Worm (Caenorhabditis elegans) whole organism, young adult: ENCODE data around the gene Y45F10D.2.

Experiments
- B0019.2 ChIP-seq: fragments of 200-800 bp; sonication (Bioruptor generic); conservative IDR thresholded peaks from 2 replicates; pipeline ENCODE4 v1.3.6; 2022; ENCODE audit warnings: missing genetic modification reagents, missing genetic modification characterization, missing compliant biosample characterization
- B0035.1 ChIP-seq: sonication (generic microtip); optimal IDR thresholded peaks from 2 replicates; lab custom pipeline; 2016; ENCODE audit warnings: missing genetic modification characterization, mild to moderate bottlenecking, missing compliant biosample characterization, missing genotype, missing genetic modification reagents
- B0336.3 ChIP-seq: fragments of 200-800 bp; sonication (Bioruptor generic); IDR thresholded peaks from 2 replicates; pipeline ENCODE4 v1.3.6; 2022; ENCODE audit warnings: missing genetic modification characterization, missing compliant biosample characterization
- C06A6.2 ChIP-seq: fragments of 200-800 bp; sonication (Bioruptor generic); conservative IDR thresholded peaks from 2 replicates; pipeline ENCODE4 v1.3.6; 2022; ENCODE audit warnings: missing genetic modification characterization, missing compliant biosample characterization
- D2030.7 ChIP-seq: fragments of 200-800 bp; sonication (Bioruptor generic); IDR thresholded peaks from 2 replicates; pipeline ENCODE4 v1.3.6; 2022; ENCODE audit warnings: missing genetic modification reagents, missing genetic modification characterization, missing compliant biosample characterization
- F33H1.4 ChIP-seq: fragments of 200-800 bp; sonication (Bioruptor generic); IDR thresholded peaks from 2 replicates; pipeline ENCODE4 v1.3.6; 2022; ENCODE audit warnings: missing genetic modification reagents, missing genetic modification characterization, missing compliant biosample characterization
- F39B2.1 ChIP-seq: fragments of 200-800 bp; sonication (Bioruptor generic); IDR thresholded peaks from 2 replicates; pipeline ENCODE4 v1.3.6; 2022; ENCODE audit warnings: missing genetic modification reagents, missing genetic modification characterization, missing compliant biosample characterization
- F49E8.2 ChIP-seq: sonication (generic microtip); optimal IDR thresholded peaks from 3 replicates; lab custom pipeline; 2017; ENCODE audit warnings: missing genetic modification characterization, mild to moderate bottlenecking, missing compliant biosample characterization, antibody characterized with exemption, moderate library complexity; ENCODE audit not compliant: insufficient read depth
- F55B11.4 ChIP-seq: sonication (generic microtip); optimal IDR thresholded peaks from 2 replicates; lab custom pipeline; 2016; ENCODE audit warnings: missing compliant biosample characterization, missing genetic modification characterization, borderline replicate concordance; ENCODE audit not compliant: insufficient read depth
- K12H6.12 ChIP-seq: fragments of 200-800 bp; sonication (Bioruptor generic); optimal IDR thresholded peaks from 2 replicates; lab custom pipeline; 2018; ENCODE audit warnings: mild to moderate bottlenecking, missing genetic modification characterization, missing compliant biosample characterization
- T26A5.8 ChIP-seq: sonication (generic microtip); optimal IDR thresholded peaks from 2 replicates; lab custom pipeline; 2016; ENCODE audit warnings: missing genetic modification characterization, missing compliant biosample characterization
- Y67H2A.10 ChIP-seq: fragments of 200-800 bp; sonication (Bioruptor generic); conservative IDR thresholded peaks from 2 replicates; pipeline ENCODE4 v1.3.6; 2022; ENCODE audit warnings: missing genetic modification reagents, missing genetic modification characterization, missing compliant biosample characterization
- Y95B8A.8 ChIP-seq: fragments of 200-800 bp; sonication (Bioruptor generic); IDR thresholded peaks from 2 replicates; pipeline ENCODE4 v1.3.6; 2022; ENCODE audit warnings: missing genetic modification reagents, missing genetic modification characterization, missing compliant biosample characterization
- ZK185.1 ChIP-seq: sonication (generic microtip); optimal IDR thresholded peaks from 2 replicates; lab custom pipeline; 2016; ENCODE audit warnings: mild to moderate bottlenecking, missing genetic modification characterization, missing compliant biosample characterization; ENCODE audit not compliant: poor library complexity, severe bottlenecking
- ama-1 ChIP-seq, 3 experiments: fragments of 150-350 bp in 1 of 3; sonication (generic microtip) in 2 of 3; optimal IDR thresholded peaks; 2 replicates each; lab custom pipeline; 2014 to 2018; ENCODE audit warnings: missing biosample characterization in 2 of 3, missing genetic modification characterization in 2 of 3, missing genetic modification reagents in 2 of 3
- aptf-3 ChIP-seq: fragments of 200-800 bp; sonication (Bioruptor generic); IDR thresholded peaks from 2 replicates; pipeline ENCODE4 v1.3.6; 2022; ENCODE audit warnings: missing genetic modification characterization, missing compliant biosample characterization
- atf-7 ChIP-seq: sonication (generic microtip); optimal IDR thresholded peaks from 2 replicates; lab custom pipeline; 2017; ENCODE audit warnings: mild to moderate bottlenecking, missing genetic modification characterization, missing compliant biosample characterization
- attf-6 ChIP-seq: fragments of 200-800 bp; sonication (Bioruptor generic); IDR thresholded peaks from 2 replicates; pipeline ENCODE4 v1.3.6; 2022; ENCODE audit warnings: missing genetic modification reagents, missing genetic modification characterization, missing compliant biosample characterization
- bed-2 ChIP-seq: fragments of 200-800 bp; sonication (Bioruptor generic); IDR thresholded peaks from 2 replicates; pipeline ENCODE4 v1.3.6; 2022; ENCODE audit warnings: missing genetic modification reagents, missing genetic modification characterization, missing compliant biosample characterization
- cebp-1 ChIP-seq, 2 experiments: fragments of 200-800 bp in 1 of 2; sonication (Bioruptor generic) in 1 of 2; sonication (generic microtip) in 1 of 2; IDR thresholded peaks in 1 of 2; optimal IDR thresholded peaks in 1 of 2; 2 replicates each; pipeline versions ENCODE4 v1.3.6 to Lab custom; 2017 to 2022; ENCODE audit warnings: missing compliant biosample characterization in 2 of 2, missing genetic modification characterization in 2 of 2, mild to moderate bottlenecking in 1 of 2, missing genetic modification reagents in 1 of 2, moderate library complexity in 1 of 2
- cebp-2 ChIP-seq: fragments of 200-800 bp; sonication (Bioruptor generic); IDR thresholded peaks from 2 replicates; pipeline ENCODE4 v1.3.6; 2022; ENCODE audit warnings: missing genetic modification characterization, missing compliant biosample characterization
- ceh-40 ChIP-seq: fragments of 200-800 bp; sonication (Bioruptor generic); IDR thresholded peaks from 2 replicates; pipeline ENCODE4 v1.3.6; 2022; ENCODE audit warnings: missing genetic modification characterization, missing compliant biosample characterization
- ceh-91 ChIP-seq: fragments of 200-800 bp; sonication (Bioruptor generic); IDR thresholded peaks from 2 replicates; pipeline ENCODE4 v1.3.6; 2022; ENCODE audit warnings: missing genetic modification reagents, missing genetic modification characterization, missing compliant biosample characterization
- him-1 ChIP-seq: sonication (generic microtip); optimal IDR thresholded peaks from 2 replicates; lab custom pipeline; 2016; ENCODE audit warnings: missing genotype, missing genetic modification reagents, missing genetic modification characterization, missing compliant biosample characterization
- hsf-1 ChIP-seq: fragments of 200-800 bp; sonication (Bioruptor generic); IDR thresholded peaks from 2 replicates; pipeline ENCODE4 v1.3.6; 2022; ENCODE audit warnings: missing genetic modification reagents, missing genetic modification characterization, missing compliant biosample characterization
- lag-1 ChIP-seq: fragments of 200-800 bp; sonication (Bioruptor generic); IDR thresholded peaks from 2 replicates; pipeline ENCODE4 v1.3.6; 2022; ENCODE audit warnings: missing genetic modification reagents, missing genetic modification characterization, missing compliant biosample characterization
- lin-35 ChIP-seq, 3 experiments: fragments of 150-350 bp in 2 of 3; sonication (generic microtip) in 1 of 3; optimal IDR thresholded peaks; 2 replicates each; lab custom pipeline; 2014 to 2018; ENCODE audit warnings: missing biosample characterization in 3 of 3, missing genetic modification characterization in 3 of 3, missing genetic modification reagents in 3 of 3
- lsy-27 ChIP-seq: sonication (generic microtip); optimal IDR thresholded peaks from 2 replicates; lab custom pipeline; 2017; ENCODE audit warnings: missing genetic modification characterization, mild to moderate bottlenecking, missing compliant biosample characterization, antibody characterized with exemption, missing genotype, borderline replicate concordance; ENCODE audit not compliant: insufficient read depth
- madf-6 ChIP-seq: fragments of 200-800 bp; sonication (Bioruptor generic); IDR thresholded peaks from 2 replicates; pipeline ENCODE4 v1.3.6; 2022; ENCODE audit warnings: missing genetic modification reagents, missing genetic modification characterization, missing compliant biosample characterization
- mel-28 ChIP-seq: sonication (generic microtip); optimal IDR thresholded peaks from 2 replicates; lab custom pipeline; 2016; ENCODE audit warnings: borderline replicate concordance, mild to moderate bottlenecking, missing genetic modification characterization, missing compliant biosample characterization
- nhr-120 ChIP-seq: fragments of 200-800 bp; sonication (Bioruptor generic); IDR thresholded peaks from 2 replicates; pipeline ENCODE4 v1.3.6; 2022; ENCODE audit warnings: missing genetic modification characterization, missing compliant biosample characterization
- nhr-179 ChIP-seq: sonication (generic microtip); optimal IDR thresholded peaks from 2 replicates; lab custom pipeline; 2016; ENCODE audit warnings: mild to moderate bottlenecking, missing genetic modification characterization, missing compliant biosample characterization
- nhr-27 ChIP-seq: fragments of 200-800 bp; sonication (Bioruptor generic); optimal IDR thresholded peaks from 2 replicates; lab custom pipeline; 2018; ENCODE audit warnings: mild to moderate bottlenecking, missing genetic modification characterization, moderate library complexity, missing compliant biosample characterization
- pha-4 ChIP-seq: fragments of 150-350 bp; sonication (generic microtip); optimal IDR thresholded peaks from 2 replicates; lab custom pipeline; 2014; ENCODE audit warnings: missing biosample characterization, missing genetic modification reagents, missing genetic modification characterization
- rcor-1 ChIP-seq: fragments of 200-800 bp; sonication (Bioruptor generic); IDR thresholded peaks from 2 replicates; pipeline ENCODE4 v1.3.6; 2022; ENCODE audit warnings: missing genetic modification reagents, missing genetic modification characterization, missing compliant biosample characterization
- repo-1 ChIP-seq: sonication (generic microtip); optimal IDR thresholded peaks from 2 replicates; lab custom pipeline; 2017; ENCODE audit warnings: mild to moderate bottlenecking, missing genetic modification characterization, missing compliant biosample characterization
- snpc-1.3 ChIP-seq: sonication (generic microtip); optimal IDR thresholded peaks from 2 replicates; lab custom pipeline; 2017; ENCODE audit warnings: missing genetic modification characterization, mild to moderate bottlenecking, missing compliant biosample characterization, antibody characterized with exemption, moderate library complexity, missing genotype, missing genetic modification reagents; ENCODE audit not compliant: insufficient read depth
- snpc-4 ChIP-seq, 5 experiments: fragments of 150-350 bp in 1 of 5; sonication (generic microtip) in 4 of 5; optimal IDR thresholded peaks; 2 replicates each; lab custom pipeline; 2014 to 2018; ENCODE audit warnings: missing genetic modification characterization in 5 of 5, missing biosample characterization in 3 of 5, antibody characterized with exemption in 2 of 5, mild to moderate bottlenecking in 2 of 5, missing compliant biosample characterization in 2 of 5, missing genotype in 2 of 5, moderate library complexity in 2 of 5, missing genetic modification reagents in 1 of 5
- sptf-2 ChIP-seq: fragments of 200-800 bp; sonication (Bioruptor generic); optimal IDR thresholded peaks from 2 replicates; lab custom pipeline; 2018; ENCODE audit warnings: mild to moderate bottlenecking, missing genetic modification characterization, missing compliant biosample characterization
- tbp1 ChIP-seq: fragments of 200-800 bp; sonication (Bioruptor generic); optimal IDR thresholded peaks from 2 replicates; lab custom pipeline; 2018; ENCODE audit warnings: mild to moderate bottlenecking, missing genetic modification characterization, missing compliant biosample characterization
- xnd-1 ChIP-seq: sonication (generic microtip); optimal IDR thresholded peaks from 2 replicates; lab custom pipeline; 2016; ENCODE audit warnings: missing genotype, missing genetic modification reagents, missing genetic modification characterization, missing compliant biosample characterization
- zfh-2 ChIP-seq: fragments of 200-800 bp; sonication (Bioruptor generic); conservative IDR thresholded peaks from 2 replicates; pipeline ENCODE4 v1.3.6; 2022; ENCODE audit warnings: missing genetic modification reagents, missing genetic modification characterization, missing compliant biosample characterization
- ztf-25 ChIP-seq: fragments of 200-800 bp; sonication (Bioruptor generic); IDR thresholded peaks from 2 replicates; pipeline ENCODE4 v1.3.6; 2022; ENCODE audit warnings: missing genetic modification reagents, missing genetic modification characterization, missing compliant biosample characterization
- ztf-3 ChIP-seq: fragments of 200-800 bp; sonication (Bioruptor generic); optimal IDR thresholded peaks from 2 replicates; lab custom pipeline; 2018; ENCODE audit warnings: mild to moderate bottlenecking, missing genetic modification characterization, missing compliant biosample characterization

The Y45F10D.2 gene

DNA sequence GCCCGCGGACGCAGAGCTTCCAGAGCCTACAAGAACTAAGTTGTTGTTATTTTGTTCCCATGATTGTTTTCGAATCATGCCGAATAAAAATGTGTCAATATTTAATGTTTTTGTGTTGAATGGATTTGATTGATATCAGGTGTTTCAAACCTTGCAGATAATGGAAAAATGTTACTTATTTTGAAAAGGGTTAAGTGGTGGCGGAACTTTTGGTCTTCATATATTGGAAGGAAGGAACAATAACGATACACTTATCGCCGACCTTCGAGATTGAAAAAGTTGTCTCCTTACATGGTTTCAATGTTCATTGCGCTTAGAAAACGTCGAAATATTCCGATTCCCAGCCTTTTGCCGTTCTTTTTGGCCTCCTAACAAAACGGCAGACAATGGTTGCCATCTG is 4.2 kb upstream of the Y45F10D.2 start, which contains the start of gene gly-10 (continued):
- TF ChIP-seq madf-6 (GFP tag; lab: Robert Waterston, UW): peak; percentile 50
- TF ChIP-seq him-1 (tag; lab: Kevin White, UChicago): no peak
- TF ChIP-seq zfh-2: 0 out of 2 replicates have a peak, but pooled peaks have one; percentile 27
- TF ChIP-seq bed-2: no peak
- TF ChIP-seq Y67H2A.10 (GFP tag; lab: Robert Waterston, UW): no peak
- no peak for TF ChIP-seq C06A6.2 (GFP tag; lab: Robert Waterston, UW)
- peak; percentile 6; the same call in 1 of the 2 replicates for TF ChIP-seq rcor-1 (GFP tag; lab: Robert Waterston, UW)
- TF ChIP-seq Y95B8A.8 (GFP tag; lab: Robert Waterston, UW): no peak
- peak; percentile 36; the same call in 1 of the 2 replicates for TF ChIP-seq cebp-2
- TF ChIP-seq F55B11.4 (tag; lab: Kevin White, UChicago): no peak
- TF ChIP-seq hsf-1 (GFP tag; lab: Robert Waterston, UW): no peak
- no peak for TF ChIP-seq nhr-120 (GFP tag; lab: Robert Waterston, UW)
- no peak for TF ChIP-seq sptf-2 (GFP tag; lab: Kevin White, UChicago)
- peak; percentile 76; the same call in 1 of the 2 replicates for TF ChIP-seq attf-6 (GFP tag; lab: Robert Waterston, UW)
- TF ChIP-seq lag-1 (GFP tag; lab: Robert Waterston, UW): no peak
- no peak for TF ChIP-seq ceh-91
- no peak for TF ChIP-seq F49E8.2 (tag; lab: Kevin White, UChicago)
- no peak for TF ChIP-seq K12H6.12 (tag; lab: Kevin White, UChicago)
- no peak for TF ChIP-seq mel-28 (tag; lab: Kevin White, UChicago)
- TF ChIP-seq B0019.2 (GFP tag; lab: Robert Waterston, UW): no peak

- no peak for TF ChIP-seq B0035.1 (tag; lab: Kevin White, UChicago)
- TF ChIP-seq D2030.7: peak; percentile 34; the same call in 1 of the 2 replicates
- no peak for TF ChIP-seq ztf-3 (GFP tag; lab: Kevin White, UChicago)
- TF ChIP-seq K12H6.12 (tag; lab: Kevin White, UChicago): no peak
- no peak for TF ChIP-seq nhr-179
- TF ChIP-seq nhr-27 (tag; lab: Kevin White, UChicago): no peak
- no peak for TF ChIP-seq ama-1 (optimal IDR thresholded peaks at IDR 0.05; lab: Kevin White, UChicago)
- no peak for TF ChIP-seq ama-1 (GFP tag; optimal IDR thresholded peaks at IDR 0.05; lab: Kevin White, UChicago)
- no peak for TF ChIP-seq pha-4 (tag; lab: Kevin White, UChicago)
- peak in 1 of 3 experiments; percentile 38 for TF ChIP-seq lin-35 (GFP tag; optimal IDR thresholded peaks at IDR 0.05; lab: Kevin White, UChicago)
- TF ChIP-seq lsy-27 (tag; lab: Kevin White, UChicago): no peak
- no peak for TF ChIP-seq cebp-1 (GFP tag; IDR thresholded peaks at IDR 0.05; lab: Robert Waterston, UW)
- no peak for TF ChIP-seq cebp-1 (tag; optimal IDR thresholded peaks at IDR 0.05; lab: Kevin White, UChicago)
- peak; percentile 89 for TF ChIP-seq F33H1.4
- no peak for TF ChIP-seq repo-1
- peak; percentile 44 for TF ChIP-seq tbp1
- no peak for TF ChIP-seq atf-7 (tag; lab: Kevin White, UChicago)
- no peak for TF ChIP-seq rcor-1 (GFP tag; lab: Robert Waterston, UW)
- no peak for TF ChIP-seq mel-28 (tag; lab: Kevin White, UChicago)
- TF ChIP-seq ceh-40 (GFP tag; lab: Robert Waterston, UW): no peak
- no peak for TF ChIP-seq T26A5.8
- TF ChIP-seq attf-6 (GFP tag; lab: Robert Waterston, UW): no peak
- TF ChIP-seq snpc-4 (GFP tag; optimal IDR thresholded peaks at IDR 0.05; lab: Kevin White, UChicago): peak; percentile 64
- TF ChIP-seq snpc-4 (tag; optimal IDR thresholded peaks at IDR 0.05; lab: Kevin White, UChicago): peak in 3 of 4 experiments; percentile 83 to 92 (median 84)
- no peak for TF ChIP-seq B0336.3
- TF ChIP-seq aptf-3 (GFP tag; lab: Robert Waterston, UW): no peak
- peak; percentile 16 for TF ChIP-seq ZK185.1 (tag; lab: Kevin White, UChicago)
- no peak for TF ChIP-seq ztf-25 (GFP tag; lab: Robert Waterston, UW)
- no peak for TF ChIP-seq xnd-1
- TF ChIP-seq snpc-1.3 (tag; lab: Kevin White, UChicago): no peak
- no peak for TF ChIP-seq F39B2.1 (GFP tag; lab: Robert Waterston, UW)
- no peak for TF ChIP-seq nhr-120 (GFP tag; lab: Robert Waterston, UW)
These were observed 3.0 kb upstream of the Y45F10D.2 start, which contains the start of gene rpl-18 for ce11 chrIV:13777480-13777879. rpl-18 (plus strand) TSS chrIV:13777865.
